Worm (Caenorhabditis elegans): ENCODE measurements around the gene bas-1.

The bas-1 gene

ce11 chrIII:5568265-5568664, 43.8 kb upstream of the bas-1 start:
- TF ChIP-seq ztf-11 (tag; optimal IDR thresholded peaks at IDR 0.05) (no peak), mls-2 (tag; optimal IDR thresholded peaks at IDR 0.05) (no peak), nhr-12 (tag; optimal IDR thresholded peaks at IDR 0.05) (no peak), sptf-1 (tag; optimal IDR thresholded peaks at IDR 0.05) (no peak), bed-3 (GFP tag; optimal IDR thresholded peaks at IDR 0.05) (no peak), drap-1 (GFP tag; optimal IDR thresholded peaks at IDR 0.05) (no peak), elt-1 (tag; optimal IDR thresholded peaks at IDR 0.05; ENCODE audit: borderline replicate concordance, insufficient read depth) (no peak), zip-8 (tag; optimal IDR thresholded peaks at IDR 0.05) (no peak), pha-4 (tag; optimal IDR thresholded peaks at IDR 0.05) (no peak), mab-5 (tag; optimal IDR thresholded peaks at IDR 0.05) (no peak), mep-1 (tag; optimal IDR thresholded peaks at IDR 0.05) (no peak), unc-39 (tag; optimal IDR thresholded peaks at IDR 0.05) (no peak)

- no peak for TF ChIP-seq flh-1 (GFP tag; optimal IDR thresholded peaks at IDR 0.05)
- no peak for TF ChIP-seq ham-2 (GFP tag; optimal IDR thresholded peaks at IDR 0.05)
- TF ChIP-seq bed-3 (GFP tag; optimal IDR thresholded peaks at IDR 0.05), result no peak
- no peak for TF ChIP-seq unc-39 (tag; optimal IDR thresholded peaks at IDR 0.05)
- no peak for TF ChIP-seq blmp-1 (tag; optimal IDR thresholded peaks at IDR 0.05)
- TF ChIP-seq nhr-237 (tag; optimal IDR thresholded peaks at IDR 0.05), result no peak
- TF ChIP-seq hlh-1 (tag; optimal IDR thresholded peaks at IDR 0.05), result no peak
- no peak for TF ChIP-seq ztf-11 (tag; optimal IDR thresholded peaks at IDR 0.05)
- TF ChIP-seq lin-13 (tag; optimal IDR thresholded peaks at IDR 0.05), result no peak
- TF ChIP-seq snpc-4 (tag; optimal IDR thresholded peaks at IDR 0.05), result no peak
These were observed 43.4 kb upstream of the bas-1 start, which contains the start of gene nspb-12 for ce11 chrIII:5568679-5569078. Gene nspb-12 (minus strand): TSS chrIII:5568779.

DNA sequence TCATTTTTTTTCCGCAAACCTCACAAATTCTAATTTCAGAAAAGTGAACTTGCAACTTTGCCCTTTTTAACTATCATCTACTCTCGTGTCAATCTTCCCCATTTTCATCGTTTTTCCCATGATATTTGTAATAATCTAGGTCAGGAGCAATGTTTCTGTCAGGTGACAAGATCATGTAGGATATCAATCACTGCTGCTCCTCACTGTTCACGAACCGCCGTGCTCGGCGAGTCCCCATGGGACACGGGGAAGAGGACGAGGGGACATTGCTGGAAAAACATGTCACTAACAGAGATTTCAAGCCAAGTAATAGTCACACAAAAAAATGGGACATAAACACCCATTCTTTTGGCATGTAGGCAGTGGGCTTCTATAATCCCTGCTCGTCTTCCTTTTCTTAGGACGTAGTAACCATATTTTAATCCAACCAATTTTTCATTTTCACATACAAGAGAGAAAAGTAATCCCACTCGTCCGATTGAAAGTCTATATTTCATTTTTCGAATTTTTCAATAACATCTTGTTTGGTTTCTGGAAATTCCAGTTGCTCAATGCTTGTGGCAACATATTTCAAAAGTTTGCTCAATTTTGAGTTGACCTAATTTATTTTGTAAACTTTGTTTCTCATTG, 41.1 kb upstream of the bas-1 start:
- TF ChIP-seq flh-1 (GFP tag; optimal IDR thresholded peaks at IDR 0.05) (no peak), elt-1 (tag; optimal IDR thresholded peaks at IDR 0.05; ENCODE audit: borderline replicate concordance, insufficient read depth) (no peak), mls-2 (tag; optimal IDR thresholded peaks at IDR 0.05) (no peak), unc-62 (GFP tag; optimal IDR thresholded peaks at IDR 0.05) (no peak), snpc-4 (tag; optimal IDR thresholded peaks at IDR 0.05) (no peak), ceh-83 (GFP tag; optimal IDR thresholded peaks at IDR 0.05) (no peak), nhr-2 (tag; optimal IDR thresholded peaks at IDR 0.05) (no peak), bed-3 (GFP tag; optimal IDR thresholded peaks at IDR 0.05) (no peak), sptf-1 (tag; optimal IDR thresholded peaks at IDR 0.05) (no peak), ztf-11 (tag; optimal IDR thresholded peaks at IDR 0.05) (no peak), unc-120 (tag; optimal IDR thresholded peaks at IDR 0.05; ENCODE audit: poor library complexity, severe bottlenecking) (no peak), nhr-237 (tag; optimal IDR thresholded peaks at IDR 0.05) (no peak), ceh-39 (tag; optimal IDR thresholded peaks at IDR 0.05) (no peak), tbx-8 (GFP tag; optimal IDR thresholded peaks at IDR 0.05) (no peak), lin-32 (GFP tag; optimal IDR thresholded peaks at IDR 0.05) (no peak), nhr-28 (tag; optimal IDR thresholded peaks at IDR 0.05) (no peak), zip-8 (tag; optimal IDR thresholded peaks at IDR 0.05) (no peak), unc-39 (tag; optimal IDR thresholded peaks at IDR 0.05) (no peak)

ce11 chrIII:5572806-5573205, 39.3 kb upstream of the bas-1 start:
- TF ChIP-seq M03D4.4 (tag; optimal IDR thresholded peaks at IDR 0.05), result no peak
- peak; percentile 30 for TF ChIP-seq unc-120 (tag; optimal IDR thresholded peaks at IDR 0.05; ENCODE audit: poor library complexity, severe bottlenecking)
- no peak for TF ChIP-seq elt-1 (tag; optimal IDR thresholded peaks at IDR 0.05; ENCODE audit: borderline replicate concordance, insufficient read depth)
- TF ChIP-seq nhr-2 (tag; optimal IDR thresholded peaks at IDR 0.05), result no peak
- TF ChIP-seq ham-2 (GFP tag; optimal IDR thresholded peaks at IDR 0.05), result no peak

- TF ChIP-seq sptf-1 (tag; optimal IDR thresholded peaks at IDR 0.05), result no peak
- TF ChIP-seq elt-1 (tag; optimal IDR thresholded peaks at IDR 0.05; ENCODE audit: borderline replicate concordance, insufficient read depth), result no peak
- no peak for TF ChIP-seq unc-39 (tag; optimal IDR thresholded peaks at IDR 0.05)
- TF ChIP-seq nhr-28 (tag; optimal IDR thresholded peaks at IDR 0.05), result no peak
- no peak for TF ChIP-seq lin-32 (GFP tag; optimal IDR thresholded peaks at IDR 0.05)
- TF ChIP-seq ceh-39 (tag; optimal IDR thresholded peaks at IDR 0.05), result no peak
- TF ChIP-seq ceh-83 (GFP tag; optimal IDR thresholded peaks at IDR 0.05), result no peak
- no peak for TF ChIP-seq elt-3 (tag; optimal IDR thresholded peaks at IDR 0.05)
- TF ChIP-seq pha-4 (tag; optimal IDR thresholded peaks at IDR 0.05), result no peak
- no peak for TF ChIP-seq ces-1 (GFP tag; optimal IDR thresholded peaks at IDR 0.05)
- no peak for TF ChIP-seq bed-3 (GFP tag; optimal IDR thresholded peaks at IDR 0.05)
- no peak for TF ChIP-seq ceh-43 (GFP tag; optimal IDR thresholded peaks at IDR 0.05)
- no peak for TF ChIP-seq lin-13 (tag; optimal IDR thresholded peaks at IDR 0.05)
- TF ChIP-seq unc-120 (tag; optimal IDR thresholded peaks at IDR 0.05; ENCODE audit: poor library complexity, severe bottlenecking), result no peak
- no peak for TF ChIP-seq lsy-2 (tag; optimal IDR thresholded peaks at IDR 0.05)
- TF ChIP-seq sem-2 (GFP tag; optimal IDR thresholded peaks at IDR 0.05), result no peak
- TF ChIP-seq mls-2 (tag; optimal IDR thresholded peaks at IDR 0.05), result no peak
- TF ChIP-seq mab-5 (tag; optimal IDR thresholded peaks at IDR 0.05), result no peak
- TF ChIP-seq ztf-11 (tag; optimal IDR thresholded peaks at IDR 0.05), result no peak
These were observed 38.4 kb upstream of the bas-1 start, which contains the start of gene molo-1 for ce11 chrIII:5573694-5574093. Gene molo-1 (plus strand): TSS chrIII:5573994.
